Worm (Caenorhabditis elegans) whole organism, L4 larva: ENCODE measurements around the gene ndub-11.

Source experiments
- D1046.2 ChIP-seq: fragments of 200-800 bp; sonication (Bioruptor generic); IDR thresholded peaks from 2 replicates; pipeline ENCODE4 v1.3.6; 2022; ENCODE audit warnings: missing genetic modification characterization, missing compliant biosample characterization
- F44E2.7 ChIP-seq: fragments of 200-800 bp; sonication (Bioruptor generic); IDR thresholded peaks from 2 replicates; pipeline ENCODE4 v2.1.2; 2022; ENCODE audit warnings: missing genetic modification characterization, missing compliant biosample characterization
- R02D3.7 ChIP-seq: fragments of 150-350 bp; sonication (generic microtip); optimal IDR thresholded peaks from 3 replicates; lab custom pipeline; 2014; ENCODE audit warnings: missing biosample characterization, missing genetic modification characterization
- T26A8.4 ChIP-seq: fragments of 200-800 bp; sonication (Bioruptor generic); IDR thresholded peaks from 2 replicates; pipeline ENCODE4 v1.3.6; 2022; ENCODE audit warnings: missing genetic modification characterization, missing compliant biosample characterization
- ZK546.5 ChIP-seq, 2 experiments: sonication (generic microtip); optimal IDR thresholded peaks; 2 replicates each; lab custom pipeline; 2017; ENCODE audit warnings: missing biosample characterization in 2 of 2, missing genetic modification characterization in 2 of 2
- ceh-20 ChIP-seq: fragments of 200-800 bp; sonication (Bioruptor generic); IDR thresholded peaks from 2 replicates; pipeline ENCODE4 v1.3.6; 2022; ENCODE audit warnings: missing genetic modification reagents, missing genetic modification characterization, missing compliant biosample characterization
- ceh-32 ChIP-seq: sonication (generic microtip); optimal IDR thresholded peaks from 2 replicates; lab custom pipeline; 2016; ENCODE audit warnings: mild to moderate bottlenecking, missing genetic modification characterization, missing compliant biosample characterization; ENCODE audit not compliant: poor library complexity
- ceh-44 ChIP-seq: fragments of 200-800 bp; sonication (Bioruptor generic); IDR thresholded peaks from 2 replicates; pipeline ENCODE4 v1.3.6; 2022; ENCODE audit warnings: missing genetic modification reagents, missing genetic modification characterization, missing compliant biosample characterization
- cey-2 ChIP-seq: sonication (generic microtip); optimal IDR thresholded peaks from 3 replicates; lab custom pipeline; 2017; ENCODE audit warnings: missing genetic modification characterization, mild to moderate bottlenecking, missing compliant biosample characterization, antibody characterized with exemption, borderline replicate concordance; ENCODE audit not compliant: insufficient read depth
- dmd-6 ChIP-seq: fragments of 200-800 bp; sonication (Bioruptor generic); IDR thresholded peaks from 2 replicates; pipeline ENCODE4 v1.3.6; 2022; ENCODE audit warnings: missing genetic modification reagents, missing genetic modification characterization, missing compliant biosample characterization
- dmd-9 ChIP-seq: fragments of 200-800 bp; sonication (Bioruptor generic); IDR thresholded peaks from 2 replicates; pipeline ENCODE4 v1.3.6; 2022; ENCODE audit warnings: missing genetic modification reagents, missing genetic modification characterization, missing compliant biosample characterization
- dpl-1 ChIP-seq: fragments of 150-350 bp; optimal IDR thresholded peaks from 2 replicates; lab custom pipeline; 2014; ENCODE audit warnings: missing biosample characterization, missing genetic modification reagents, missing genetic modification characterization
- duxl-1 ChIP-seq: sonication (generic microtip); optimal IDR thresholded peaks from 2 replicates; lab custom pipeline; 2016; ENCODE audit warnings: mild to moderate bottlenecking, missing genetic modification characterization, moderate library complexity, missing compliant biosample characterization; ENCODE audit not compliant: poor library complexity
- dve-1 ChIP-seq: sonication (generic microtip); optimal IDR thresholded peaks from 2 replicates; lab custom pipeline; 2017; ENCODE audit warnings: antibody characterized with exemption, mild to moderate bottlenecking, missing genetic modification characterization, missing compliant biosample characterization; ENCODE audit not compliant: insufficient read depth
- egl-43 ChIP-seq: fragments of 200-800 bp; sonication (Bioruptor generic); IDR thresholded peaks from 2 replicates; pipeline ENCODE4 v1.3.6; 2022; ENCODE audit warnings: missing genetic modification reagents, missing genetic modification characterization, missing compliant biosample characterization
- gei-8 ChIP-seq: fragments of 200-800 bp; sonication (Bioruptor generic); optimal IDR thresholded peaks from 2 replicates; lab custom pipeline; 2018; ENCODE audit warnings: mild to moderate bottlenecking, missing genetic modification characterization, missing compliant biosample characterization
- hlh-11 ChIP-seq: fragments of 200-800 bp; sonication (Bioruptor generic); optimal IDR thresholded peaks from 2 replicates; lab custom pipeline; 2018; ENCODE audit warnings: mild to moderate bottlenecking, missing genetic modification characterization, missing compliant biosample characterization
- hlh-30 ChIP-seq: sonication (generic microtip); optimal IDR thresholded peaks from 2 replicates; lab custom pipeline; 2017; ENCODE audit warnings: antibody characterized with exemption, mild to moderate bottlenecking, missing genetic modification characterization, missing compliant biosample characterization; ENCODE audit not compliant: insufficient read depth
- hmg-1.1 ChIP-seq: fragments of 200-800 bp; sonication (Bioruptor generic); IDR thresholded peaks from 2 replicates; pipeline ENCODE4 v1.3.6; 2022; ENCODE audit warnings: missing genetic modification reagents, missing genetic modification characterization, missing compliant biosample characterization
- lin-13 ChIP-seq: fragments of 150-350 bp; optimal IDR thresholded peaks from 2 replicates; lab custom pipeline; 2014; ENCODE audit warnings: missing biosample characterization, missing genetic modification reagents, missing genetic modification characterization
- lin-38 ChIP-seq: fragments of 200-800 bp; sonication (Bioruptor generic); IDR thresholded peaks from 2 replicates; pipeline ENCODE4 v1.3.6; 2022; ENCODE audit warnings: missing genetic modification reagents, missing genetic modification characterization, missing compliant biosample characterization
- mdl-1 ChIP-seq, 2 experiments: fragments of 150-350 bp in 1 of 2; sonication (generic microtip) in 1 of 2; optimal IDR thresholded peaks; 2 replicates each; lab custom pipeline; 2014 to 2017; ENCODE audit warnings: missing biosample characterization in 2 of 2, missing genetic modification characterization in 2 of 2
- mdt-29 ChIP-seq: fragments of 200-800 bp; sonication (Bioruptor generic); IDR thresholded peaks from 2 replicates; pipeline ENCODE4 v1.3.6; 2022; ENCODE audit warnings: missing genetic modification reagents, missing genetic modification characterization, missing compliant biosample characterization
- mep-1 ChIP-seq: fragments of 150-350 bp; sonication (generic microtip); optimal IDR thresholded peaks from 3 replicates; lab custom pipeline; 2014; ENCODE audit warnings: missing biosample characterization, missing genetic modification characterization
- mes-2 ChIP-seq: sonication (generic microtip); optimal IDR thresholded peaks from 2 replicates; lab custom pipeline; 2016; ENCODE audit warnings: missing genotype, mild to moderate bottlenecking, missing genetic modification characterization, missing compliant biosample characterization; ENCODE audit not compliant: poor library complexity, severe bottlenecking
- mxl-2 ChIP-seq: fragments of 200-800 bp; sonication (Bioruptor generic); conservative IDR thresholded peaks from 2 replicates; pipeline ENCODE4 v1.3.6; 2022; ENCODE audit warnings: missing genetic modification reagents, missing genetic modification characterization, missing compliant biosample characterization
- mxl-3 ChIP-seq: fragments of 200-800 bp; sonication (Bioruptor generic); optimal IDR thresholded peaks from 2 replicates; lab custom pipeline; 2018; ENCODE audit warnings: mild to moderate bottlenecking, missing genetic modification characterization, missing compliant biosample characterization
- nhr-11 ChIP-seq: fragments of 150-350 bp; optimal IDR thresholded peaks from 2 replicates; lab custom pipeline; 2014; ENCODE audit warnings: missing biosample characterization, missing genetic modification characterization
- nhr-237 ChIP-seq: sonication (generic microtip); optimal IDR thresholded peaks from 2 replicates; lab custom pipeline; 2017; ENCODE audit warnings: missing biosample characterization, missing genetic modification characterization
- nhr-25 ChIP-seq: sonication (generic microtip); optimal IDR thresholded peaks from 2 replicates; lab custom pipeline; 2017; ENCODE audit warnings: missing genetic modification characterization, mild to moderate bottlenecking, missing compliant biosample characterization, antibody characterized with exemption, moderate library complexity, borderline replicate concordance; ENCODE audit not compliant: insufficient read depth
- nhr-28 ChIP-seq: fragments of 150-350 bp; optimal IDR thresholded peaks from 2 replicates; lab custom pipeline; 2014; ENCODE audit warnings: missing biosample characterization, missing genetic modification characterization
- nhr-6 ChIP-seq: fragments of 150-350 bp; optimal IDR thresholded peaks from 2 replicates; lab custom pipeline; 2014; ENCODE audit warnings: missing biosample characterization, missing genetic modification characterization
- saeg-2 ChIP-seq: fragments of 200-800 bp; sonication (Bioruptor generic); IDR thresholded peaks from 2 replicates; pipeline ENCODE4 v1.3.6; 2022; ENCODE audit warnings: missing genetic modification reagents, missing genetic modification characterization, missing compliant biosample characterization
- set-16 ChIP-seq: fragments of 200-800 bp; sonication (Bioruptor generic); IDR thresholded peaks from 2 replicates; pipeline ENCODE4 v1.3.6; 2022; ENCODE audit warnings: missing genetic modification reagents, missing genetic modification characterization, missing compliant biosample characterization
- skn-1 ChIP-seq: fragments of 150-350 bp; optimal IDR thresholded peaks from 2 replicates; lab custom pipeline; 2014; ENCODE audit warnings: missing biosample characterization, missing genetic modification characterization
- snpc-4 ChIP-seq: fragments of 150-350 bp; optimal IDR thresholded peaks from 2 replicates; lab custom pipeline; 2014; ENCODE audit warnings: missing biosample characterization, missing genetic modification characterization
- spr-3 ChIP-seq: fragments of 200-800 bp; sonication (Bioruptor generic); optimal IDR thresholded peaks from 2 replicates; lab custom pipeline; 2018; ENCODE audit warnings: mild to moderate bottlenecking, missing genetic modification characterization, missing compliant biosample characterization
- unc-130 ChIP-seq: sonication (generic microtip); optimal IDR thresholded peaks from 2 replicates; lab custom pipeline; 2016; ENCODE audit warnings: missing genetic modification reagents, missing genetic modification characterization, missing compliant biosample characterization
- unc-62 ChIP-seq, 3 experiments: fragments of 150-350 bp in 1 of 3; sonication (generic microtip); optimal IDR thresholded peaks in 2 of 3; peaks in 1 of 3; 1 replicate in 1 of 3; 2 replicates in 2 of 3; lab custom pipeline; 2014 to 2017; ENCODE audit warnings: missing biosample characterization in 3 of 3, missing genetic modification characterization in 3 of 3, missing genetic modification reagents in 3 of 3, missing genotype in 1 of 3
- vab-7 ChIP-seq: fragments of 200-800 bp; sonication (Bioruptor generic); IDR thresholded peaks from 2 replicates; pipeline ENCODE4 v1.3.6; 2022; ENCODE audit warnings: missing genetic modification reagents, missing genetic modification characterization, missing compliant biosample characterization
- zag-1 ChIP-seq: fragments of 150-350 bp; optimal IDR thresholded peaks from 2 replicates; lab custom pipeline; 2014; ENCODE audit warnings: missing biosample characterization, missing genetic modification characterization
- zfp-3 ChIP-seq: fragments of 200-800 bp; sonication (Bioruptor generic); conservative IDR thresholded peaks from 2 replicates; pipeline ENCODE4 v1.3.6; 2022; ENCODE audit warnings: missing genetic modification reagents, missing genetic modification characterization, missing compliant biosample characterization
- zip-11 ChIP-seq: fragments of 200-800 bp; sonication (Bioruptor generic); IDR thresholded peaks from 2 replicates; pipeline ENCODE4 v1.3.6; 2022; ENCODE audit warnings: missing genetic modification characterization, missing compliant biosample characterization

Gene ndub-11

DNA sequence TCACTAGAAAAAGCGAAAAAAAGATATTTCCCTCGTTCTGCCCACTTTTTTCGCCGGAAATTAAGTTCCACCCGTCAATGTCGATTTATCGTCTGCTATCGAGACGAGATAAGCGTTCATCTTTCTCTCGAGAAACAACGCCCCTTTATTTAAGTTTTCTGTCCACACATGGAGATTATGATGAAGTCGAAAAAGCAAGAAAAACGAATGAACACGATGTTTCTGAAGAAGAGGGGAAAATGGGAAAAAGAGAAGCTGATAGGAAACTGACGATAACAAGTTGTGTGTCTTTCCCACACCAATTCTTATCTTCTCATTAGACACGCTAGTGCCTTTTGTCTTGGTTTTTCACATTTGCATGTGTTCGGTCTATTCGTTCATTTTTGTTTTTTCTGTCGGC, 44.8 kb upstream of the ndub-11 start (continued):
- TF ChIP-seq nhr-237 (tag; lab: Kevin White, UChicago): no peak

ce11 chrIV:8173610-8174009, 43.6 kb upstream of the ndub-11 start:
- TF ChIP-seq zip-11: no peak
- TF ChIP-seq unc-62 (GFP tag; optimal IDR thresholded peaks at IDR 0.05 in 1 of 2; lab: Kevin White, UChicago): peak in 1 of 2 experiments; percentile 13
- TF ChIP-seq unc-62 (tag; optimal IDR thresholded peaks at IDR 0.05; lab: Kevin White, UChicago): no peak
- no peak for TF ChIP-seq zag-1
- no peak for TF ChIP-seq dpl-1 (GFP tag; lab: Kevin White, UChicago)
- no peak for TF ChIP-seq dmd-6
- TF ChIP-seq mdt-29 (GFP tag; lab: Robert Waterston, UW): no peak
- TF ChIP-seq saeg-2 (GFP tag; lab: Robert Waterston, UW): no peak

- TF ChIP-seq gei-8 (GFP tag; lab: Kevin White, UChicago): no peak
- no peak for TF ChIP-seq skn-1
- no peak for TF ChIP-seq R02D3.7 (tag; lab: Kevin White, UChicago)
- no peak for TF ChIP-seq T26A8.4 (GFP tag; lab: Robert Waterston, UW)
- no peak for TF ChIP-seq mxl-2
- TF ChIP-seq mep-1 (tag; lab: Kevin White, UChicago): no peak
- TF ChIP-seq lin-38 (GFP tag; lab: Robert Waterston, UW): no peak
- TF ChIP-seq duxl-1 (tag; lab: Kevin White, UChicago): no peak
- TF ChIP-seq dmd-9 (GFP tag; lab: Robert Waterston, UW): no peak
- no peak for TF ChIP-seq zip-11
These were observed 41.3 kb upstream of the ndub-11 start for ce11 chrIV:8171376-8171775.

DNA sequence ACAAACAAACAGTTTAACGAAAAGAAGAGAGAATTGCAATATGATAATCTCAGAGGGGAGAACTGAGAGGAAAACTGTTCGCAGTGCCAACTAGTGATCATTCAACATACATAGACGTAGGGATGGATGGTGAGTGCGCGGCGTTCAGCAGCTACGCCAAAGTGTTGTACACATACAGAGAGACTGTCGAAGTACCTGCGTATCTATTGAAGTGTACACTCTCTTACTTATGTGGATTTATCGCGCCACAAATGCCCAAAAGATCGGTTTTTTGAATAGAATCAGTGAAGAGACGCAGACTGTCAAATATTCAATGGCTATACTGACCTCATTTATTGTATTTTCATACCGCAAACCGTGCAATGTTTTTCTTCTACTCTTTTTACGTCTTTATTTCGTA, 40.2 kb upstream of the ndub-11 start:
- TF ChIP-seq unc-130 (no peak), vab-7 (no peak), dve-1 (tag; lab: Kevin White, UChicago) (peak; percentile 32), nhr-6 (tag; lab: Kevin White, UChicago) (peak; percentile 3), mdl-1 (tag; optimal IDR thresholded peaks at IDR 0.05; lab: Kevin White, UChicago) (peak in 1 of 2 experiments; percentile 48), nhr-25 (tag; lab: Kevin White, UChicago) (peak; percentile 5), lin-38 (GFP tag; lab: Robert Waterston, UW) (no peak), hmg-1.1 (0 out of 2 replicates have a peak, but pooled peaks have one; percentile 7), nhr-11 (tag; lab: Kevin White, UChicago) (no peak), hlh-11 (tag; lab: Kevin White, UChicago) (peak; percentile 38), mdt-29 (GFP tag; lab: Robert Waterston, UW) (no peak), ZK546.5 (tag; optimal IDR thresholded peaks at IDR 0.05; lab: Kevin White, UChicago) (no peak), dmd-9 (GFP tag; lab: Robert Waterston, UW) (no peak), spr-3 (GFP tag; lab: Kevin White, UChicago) (no peak), nhr-28 (tag; lab: Kevin White, UChicago) (peak; percentile 77), F44E2.7 (GFP tag; lab: Robert Waterston, UW) (no peak), ceh-32 (tag; lab: Kevin White, UChicago) (no peak), lin-13 (GFP tag; lab: Kevin White, UChicago) (no peak), cey-2 (no peak)

- TF ChIP-seq ceh-44 (GFP tag; lab: Robert Waterston, UW): no peak
- no peak for TF ChIP-seq mes-2 (tag; lab: Kevin White, UChicago)
- TF ChIP-seq zfp-3: no peak
- TF ChIP-seq hmg-1.1: no peak
- TF ChIP-seq lin-38 (GFP tag; lab: Robert Waterston, UW): no peak
- TF ChIP-seq set-16 (GFP tag; lab: Robert Waterston, UW): no peak
- TF ChIP-seq mdt-29 (GFP tag; lab: Robert Waterston, UW): no peak
- no peak for TF ChIP-seq ceh-20
- no peak for TF ChIP-seq hlh-30
- TF ChIP-seq egl-43 (GFP tag; lab: Robert Waterston, UW): no peak
- TF ChIP-seq hlh-11 (tag; lab: Kevin White, UChicago): no peak
- TF ChIP-seq mxl-3 (GFP tag; lab: Kevin White, UChicago): no peak
- TF ChIP-seq zip-11: no peak
- TF ChIP-seq snpc-4 (tag; lab: Kevin White, UChicago): no peak
- no peak for TF ChIP-seq gei-8 (GFP tag; lab: Kevin White, UChicago)
- TF ChIP-seq D1046.2 (GFP tag; lab: Robert Waterston, UW): no peak
These were observed 39.6 kb upstream of the ndub-11 start, which contains the start of gene C07G1.15 for ce11 chrIV:8169674-8170073. C07G1.15 (plus strand) TSS chrIV:8169974.
